Worm (Caenorhabditis elegans) whole organism, L2 larva: ENCODE results near the gene gpcp-1.
A peak's percentile ranks its signal among the peaks of the same experiment; 100 is the strongest.

Experiments
- C34F6.9 ChIP-seq: fragments of 150-350 bp; optimal IDR thresholded peaks from 2 replicates; lab custom pipeline; 2014; ENCODE audit warnings: missing biosample characterization, missing genetic modification characterization
- F13H6.1 ChIP-seq: sonication (generic microtip); optimal IDR thresholded peaks from 2 replicates; lab custom pipeline; 2016; ENCODE audit warnings: missing genetic modification characterization, missing compliant biosample characterization
- R02D3.7 ChIP-seq: fragments of 150-350 bp; optimal IDR thresholded peaks from 2 replicates; lab custom pipeline; 2014; ENCODE audit warnings: missing biosample characterization, missing genetic modification characterization
- Y55F3AM.14 ChIP-seq: fragments of 200-800 bp; sonication (Bioruptor generic); optimal IDR thresholded peaks from 2 replicates; lab custom pipeline; 2018; ENCODE audit warnings: mild to moderate bottlenecking, missing genetic modification characterization, missing compliant biosample characterization
- ZK546.5 ChIP-seq: sonication (generic microtip); optimal IDR thresholded peaks from 2 replicates; lab custom pipeline; 2017; ENCODE audit warnings: missing biosample characterization, missing genetic modification characterization
- alr-1 ChIP-seq: fragments of 150-350 bp; optimal IDR thresholded peaks from 2 replicates; lab custom pipeline; 2014; ENCODE audit warnings: missing biosample characterization, missing genetic modification characterization
- aly-2 ChIP-seq: fragments of 150-350 bp; optimal IDR thresholded peaks from 2 replicates; lab custom pipeline; 2014; ENCODE audit warnings: missing biosample characterization, missing genetic modification characterization
- ama-1 ChIP-seq: fragments of 150-350 bp; optimal IDR thresholded peaks from 2 replicates; lab custom pipeline; 2018; ENCODE audit warnings: inconsistent platforms
- blmp-1 ChIP-seq: sonication (generic microtip); optimal IDR thresholded peaks from 2 replicates; lab custom pipeline; 2017; ENCODE audit warnings: missing genetic modification characterization, mild to moderate bottlenecking, missing compliant biosample characterization, antibody characterized with exemption, moderate library complexity; ENCODE audit not compliant: insufficient read depth
- ceh-16 ChIP-seq: fragments of 150-350 bp; optimal IDR thresholded peaks from 2 replicates; lab custom pipeline; 2014; ENCODE audit warnings: missing biosample characterization, missing genetic modification characterization
- crh-2 ChIP-seq: sonication (generic microtip); optimal IDR thresholded peaks from 2 replicates; lab custom pipeline; 2017; ENCODE audit warnings: missing biosample characterization, missing genetic modification characterization
- dmd-4 ChIP-seq: sonication (generic microtip); optimal IDR thresholded peaks from 2 replicates; lab custom pipeline; 2017; ENCODE audit warnings: missing biosample characterization, missing genetic modification characterization
- egl-27 ChIP-seq: sonication (generic microtip); optimal IDR thresholded peaks from 3 replicates; lab custom pipeline; 2017; ENCODE audit warnings: missing biosample characterization, missing genetic modification reagents, missing genetic modification characterization
- elt-1 ChIP-seq: fragments of 150-350 bp; optimal IDR thresholded peaks from 2 replicates; lab custom pipeline; 2014; ENCODE audit warnings: missing biosample characterization, missing genetic modification characterization
- elt-3 ChIP-seq: sonication (generic microtip); optimal IDR thresholded peaks from 2 replicates; lab custom pipeline; 2017; ENCODE audit warnings: missing biosample characterization, missing genetic modification characterization
- fos-1 ChIP-seq: fragments of 150-350 bp; optimal IDR thresholded peaks from 2 replicates; lab custom pipeline; 2014; ENCODE audit warnings: missing biosample characterization, missing genetic modification characterization
- gmeb-1 ChIP-seq: fragments of 150-350 bp; optimal IDR thresholded peaks from 2 replicates; lab custom pipeline; 2014; ENCODE audit warnings: missing biosample characterization, missing genetic modification characterization
- lin-11 ChIP-seq: fragments of 150-350 bp; sonication (generic microtip); optimal IDR thresholded peaks from 2 replicates; lab custom pipeline; 2014; ENCODE audit warnings: missing biosample characterization, missing genetic modification characterization, inconsistent platforms, mixed read lengths
- lin-13 ChIP-seq: fragments of 150-350 bp; optimal IDR thresholded peaks from 2 replicates; lab custom pipeline; 2014; ENCODE audit warnings: missing biosample characterization, missing genetic modification reagents, missing genetic modification characterization
- lin-39 ChIP-seq: fragments of 150-350 bp; optimal IDR thresholded peaks from 2 replicates; lab custom pipeline; 2014; ENCODE audit warnings: missing biosample characterization, missing genetic modification reagents, missing genetic modification characterization
- lsy-2 ChIP-seq, 2 experiments: fragments of 150-350 bp in 1 of 2; sonication (generic microtip) in 1 of 2; optimal IDR thresholded peaks; 2 replicates each; lab custom pipeline; 2014 to 2017; ENCODE audit warnings: missing biosample characterization in 2 of 2, missing genetic modification characterization in 2 of 2
- mab-5 ChIP-seq: fragments of 150-350 bp; optimal IDR thresholded peaks from 2 replicates; lab custom pipeline; 2014; ENCODE audit warnings: missing biosample characterization, missing genetic modification characterization
- mbf-1 ChIP-seq: sonication (generic microtip); optimal IDR thresholded peaks from 2 replicates; lab custom pipeline; 2017; ENCODE audit warnings: missing biosample characterization, missing genetic modification characterization
- mdl-1 ChIP-seq, 2 experiments: fragments of 150-350 bp in 1 of 2; sonication (generic microtip) in 1 of 2; optimal IDR thresholded peaks; 2 replicates each; lab custom pipeline; 2017; ENCODE audit warnings: missing biosample characterization in 2 of 2, missing genetic modification characterization in 2 of 2
- nhr-10 ChIP-seq: sonication (generic microtip); optimal IDR thresholded peaks from 2 replicates; lab custom pipeline; 2017; ENCODE audit warnings: missing biosample characterization, missing genetic modification characterization
- nhr-11 ChIP-seq: fragments of 150-350 bp; optimal IDR thresholded peaks from 2 replicates; lab custom pipeline; 2014; ENCODE audit warnings: missing biosample characterization, missing genetic modification characterization
- nhr-12 ChIP-seq: fragments of 150-350 bp; optimal IDR thresholded peaks from 2 replicates; lab custom pipeline; 2014; ENCODE audit warnings: missing biosample characterization, missing genetic modification characterization
- nhr-129 ChIP-seq: fragments of 150-350 bp; optimal IDR thresholded peaks from 2 replicates; lab custom pipeline; 2014; ENCODE audit warnings: missing biosample characterization, missing genetic modification characterization
- nhr-21 ChIP-seq: fragments of 150-350 bp; optimal IDR thresholded peaks from 2 replicates; lab custom pipeline; 2014; ENCODE audit warnings: missing biosample characterization, missing genetic modification characterization
- nhr-23 ChIP-seq: fragments of 150-350 bp; optimal IDR thresholded peaks from 2 replicates; lab custom pipeline; 2014; ENCODE audit warnings: missing biosample characterization, missing genetic modification reagents, missing genetic modification characterization
- nhr-237 ChIP-seq: fragments of 150-350 bp; optimal IDR thresholded peaks from 2 replicates; lab custom pipeline; 2014; ENCODE audit warnings: missing biosample characterization, missing genetic modification characterization
- nhr-25 ChIP-seq: fragments of 150-350 bp; sonication (generic microtip); optimal IDR thresholded peaks from 3 replicates; lab custom pipeline; 2014; ENCODE audit warnings: missing biosample characterization, missing genetic modification characterization
- nhr-6 ChIP-seq: fragments of 150-350 bp; optimal IDR thresholded peaks from 2 replicates; lab custom pipeline; 2014; ENCODE audit warnings: missing biosample characterization, missing genetic modification characterization
- nhr-77 ChIP-seq: fragments of 150-350 bp; optimal IDR thresholded peaks from 2 replicates; lab custom pipeline; 2014; ENCODE audit warnings: missing biosample characterization, missing genetic modification characterization
- sem-4 ChIP-seq: fragments of 150-350 bp; optimal IDR thresholded peaks from 2 replicates; lab custom pipeline; 2014; ENCODE audit warnings: missing biosample characterization, missing genetic modification reagents, missing genetic modification characterization
- skn-1 ChIP-seq: sonication (generic microtip); optimal IDR thresholded peaks from 2 replicates; lab custom pipeline; 2017; ENCODE audit warnings: missing biosample characterization, missing genetic modification characterization
- sma-3 ChIP-seq: sonication (generic microtip); optimal IDR thresholded peaks from 2 replicates; lab custom pipeline; 2016; ENCODE audit warnings: missing genetic modification reagents, missing genetic modification characterization, missing compliant biosample characterization
- sma-9 ChIP-seq, 2 experiments: fragments of 150-350 bp in 1 of 2; sonication (generic microtip) in 1 of 2; optimal IDR thresholded peaks; 2 replicates each; lab custom pipeline; 2014 to 2016; ENCODE audit warnings: missing genetic modification characterization in 2 of 2, mild to moderate bottlenecking in 1 of 2, missing biosample characterization in 1 of 2, missing compliant biosample characterization in 1 of 2, missing genetic modification reagents in 1 of 2, moderate library complexity in 1 of 2
- snpc-4 ChIP-seq: fragments of 150-350 bp; optimal IDR thresholded peaks from 2 replicates; lab custom pipeline; 2014; ENCODE audit warnings: missing biosample characterization, missing genetic modification characterization
- unc-39 ChIP-seq: fragments of 150-350 bp; optimal IDR thresholded peaks from 2 replicates; lab custom pipeline; 2014; ENCODE audit warnings: missing biosample characterization, missing genetic modification characterization
- unc-55 ChIP-seq: fragments of 150-350 bp; sonication (generic microtip); optimal IDR thresholded peaks from 3 replicates; lab custom pipeline; 2014; ENCODE audit warnings: missing biosample characterization, missing genetic modification reagents, missing genetic modification characterization
- unc-62 ChIP-seq: fragments of 150-350 bp; optimal IDR thresholded peaks from 2 replicates; lab custom pipeline; 2014; ENCODE audit warnings: missing biosample characterization, missing genetic modification reagents, missing genetic modification characterization
- ztf-1 ChIP-seq: fragments of 200-800 bp; sonication (Bioruptor generic); conservative IDR thresholded peaks from 2 replicates; pipeline ENCODE4 v1.3.6; 2022; ENCODE audit warnings: missing genetic modification characterization, missing compliant biosample characterization
- ztf-11 ChIP-seq: sonication (generic microtip); optimal IDR thresholded peaks from 2 replicates; lab custom pipeline; 2017; ENCODE audit warnings: missing biosample characterization, missing genetic modification characterization
- ztf-4 ChIP-seq: fragments of 150-350 bp; optimal IDR thresholded peaks from 2 replicates; lab custom pipeline; 2014; ENCODE audit warnings: missing biosample characterization, missing genetic modification characterization

The gpcp-1 gene

DNA sequence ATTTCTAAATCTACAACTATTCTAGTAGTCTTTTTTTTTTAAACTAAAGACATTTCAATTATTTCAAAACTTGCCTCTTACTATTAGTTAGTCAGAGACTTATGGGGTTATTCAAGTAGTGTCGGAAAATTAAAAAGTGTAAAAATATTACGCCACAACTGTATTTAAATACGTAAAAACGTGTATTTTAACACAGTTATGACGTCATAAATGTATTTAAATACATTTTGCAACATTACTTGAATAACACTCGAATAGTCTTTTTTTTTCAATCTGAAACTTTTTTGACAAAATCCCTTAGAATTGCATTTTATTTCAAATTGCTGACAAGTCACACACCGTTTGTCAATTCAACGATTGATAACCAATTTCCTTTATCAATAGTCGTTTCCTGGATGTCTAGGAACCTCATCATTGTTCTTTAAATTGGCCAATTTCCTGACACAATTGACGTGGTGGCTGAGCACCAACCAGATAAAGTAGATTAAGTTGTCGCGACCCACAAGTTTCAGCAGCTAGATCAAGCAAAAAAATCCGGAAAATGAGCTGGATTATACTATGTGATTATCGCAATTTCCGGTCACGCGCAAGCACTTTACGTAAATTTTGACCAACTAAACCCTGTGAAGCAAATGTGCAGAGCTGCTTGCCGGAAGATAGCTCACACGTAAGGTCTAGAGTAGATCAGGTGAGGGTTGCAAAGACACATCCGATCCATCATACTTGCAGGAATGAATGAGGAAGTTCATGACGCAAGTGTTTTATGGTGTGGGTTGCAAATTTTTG is 29.3 kb upstream of the gpcp-1 start:
- TF ChIP-seq nhr-11 (tag; lab: Kevin White, UChicago) (no peak), fos-1 (tag; lab: Kevin White, UChicago) (no peak), F13H6.1 (no peak), unc-55 (no peak), aly-2 (tag; lab: Kevin White, UChicago) (no peak), elt-1 (tag; lab: Kevin White, UChicago) (no peak), unc-62 (GFP tag; lab: Kevin White, UChicago) (no peak), dmd-4 (no peak), ZK546.5 (tag; lab: Kevin White, UChicago) (no peak), skn-1 (tag; lab: Kevin White, UChicago) (no peak), lsy-2 (tag; optimal IDR thresholded peaks at IDR 0.05; lab: Kevin White, UChicago) (no peak), alr-1 (tag; lab: Kevin White, UChicago) (no peak), lin-11 (tag; lab: Kevin White, UChicago) (no peak)

ce11 chrX:3135186-3135585 is 24.8 kb upstream of the gpcp-1 start, which contains the start of gene K10B3.1:
K10B3.1 (plus strand) TSS chrX:3135486.
- TF ChIP-seq nhr-11 (tag; lab: Kevin White, UChicago) (no peak), R02D3.7 (tag; lab: Kevin White, UChicago) (no peak), sem-4 (tag; lab: Kevin White, UChicago) (no peak), lsy-2 (tag; optimal IDR thresholded peaks at IDR 0.05; lab: Kevin White, UChicago) (no peak), dmd-4 (no peak), nhr-21 (tag; lab: Kevin White, UChicago) (peak; percentile 10)

ce11 chrX:3127626-3128142 is 17.3 kb upstream of the gpcp-1 start:
- TF ChIP-seq C34F6.9 (peak; percentile 95), unc-55 (peak; percentile 98), sma-9 (GFP tag; optimal IDR thresholded peaks at IDR 0.05; lab: Kevin White, UChicago) (peak; percentile 87), sma-9 (tag; optimal IDR thresholded peaks at IDR 0.05; lab: Kevin White, UChicago) (no peak), lin-13 (peak; percentile 84), mab-5 (tag; lab: Kevin White, UChicago) (peak; percentile 85), nhr-11 (tag; lab: Kevin White, UChicago) (no peak), nhr-10 (no peak), nhr-6 (peak; percentile 91), Y55F3AM.14 (GFP tag; lab: Kevin White, UChicago) (peak; percentile 93), alr-1 (tag; lab: Kevin White, UChicago) (no peak), R02D3.7 (tag; lab: Kevin White, UChicago) (no peak), lin-39 (tag; lab: Kevin White, UChicago) (peak; percentile 71), dmd-4 (no peak), ceh-16 (tag; lab: Kevin White, UChicago) (peak; percentile 77), nhr-129 (tag; lab: Kevin White, UChicago) (peak; percentile 98), nhr-25 (tag; lab: Kevin White, UChicago) (peak; percentile 93), elt-3 (tag; lab: Kevin White, UChicago) (no peak), crh-2 (tag; lab: Kevin White, UChicago) (peak; percentile 96), nhr-21 (tag; lab: Kevin White, UChicago) (peak; percentile 85), egl-27 (tag; lab: Kevin White, UChicago) (peak; percentile 95), ztf-11 (tag; lab: Kevin White, UChicago) (peak; percentile 9), mbf-1 (tag; lab: Kevin White, UChicago) (no peak), nhr-12 (tag; lab: Kevin White, UChicago) (no peak), ama-1 (lab: Kevin White, UChicago) (peak; percentile 10), ztf-1 (GFP tag; lab: Robert Waterston, UW) (no peak), elt-1 (tag; lab: Kevin White, UChicago) (no peak), unc-39 (tag; lab: Kevin White, UChicago) (peak; percentile 92), blmp-1 (tag; lab: Kevin White, UChicago) (peak; percentile 90), snpc-4 (tag; lab: Kevin White, UChicago) (peak; percentile 82), sma-3 (GFP tag; lab: Kevin White, UChicago) (peak; percentile 92), unc-62 (GFP tag; lab: Kevin White, UChicago) (no peak), lin-11 (tag; lab: Kevin White, UChicago) (peak; percentile 91), sem-4 (tag; lab: Kevin White, UChicago) (peak; percentile 92), mdl-1 (tag; optimal IDR thresholded peaks at IDR 0.05; lab: Kevin White, UChicago) (peak; percentile 67 to 87), ztf-4 (tag; lab: Kevin White, UChicago) (peak; percentile 87), fos-1 (tag; lab: Kevin White, UChicago) (peak; percentile 97), aly-2 (tag; lab: Kevin White, UChicago) (no peak), gmeb-1 (tag; lab: Kevin White, UChicago) (peak; percentile 56), nhr-23 (tag; lab: Kevin White, UChicago) (no peak), nhr-237 (tag; lab: Kevin White, UChicago) (peak; percentile 21), skn-1 (tag; lab: Kevin White, UChicago) (no peak), F13H6.1 (peak; percentile 98), ZK546.5 (tag; lab: Kevin White, UChicago) (no peak), nhr-77 (tag; lab: Kevin White, UChicago) (peak; percentile 9)
